Worm (Caenorhabditis elegans) whole organism, L4 larva: ENCODE data around the gene K04C1.3.

Experiments
- T26A8.4 ChIP-seq: fragments of 200-800 bp; sonication (Bioruptor generic); IDR thresholded peaks from 2 replicates; pipeline ENCODE4 v1.3.6; 2022; ENCODE audit warnings: missing genetic modification characterization, missing compliant biosample characterization
- ZK546.5 ChIP-seq, 2 experiments: sonication (generic microtip); optimal IDR thresholded peaks; 2 replicates each; lab custom pipeline; 2017; ENCODE audit warnings: missing biosample characterization in 2 of 2, missing genetic modification characterization in 2 of 2
- attf-4 ChIP-seq: sonication (generic microtip); optimal IDR thresholded peaks from 3 replicates; lab custom pipeline; 2017; ENCODE audit warnings: missing biosample characterization, missing genetic modification characterization
- ctbp-1 ChIP-seq: fragments of 200-800 bp; sonication (Bioruptor generic); IDR thresholded peaks from 2 replicates; pipeline ENCODE4 v1.3.6; 2022; ENCODE audit warnings: missing genetic modification reagents, missing genetic modification characterization, missing compliant biosample characterization
- daf-8 ChIP-seq: fragments of 200-800 bp; sonication (Bioruptor generic); IDR thresholded peaks from 2 replicates; pipeline ENCODE4 v1.3.6; 2022; ENCODE audit warnings: missing genetic modification characterization, missing compliant biosample characterization
- dmd-6 ChIP-seq: fragments of 200-800 bp; sonication (Bioruptor generic); IDR thresholded peaks from 2 replicates; pipeline ENCODE4 v1.3.6; 2022; ENCODE audit warnings: missing genetic modification reagents, missing genetic modification characterization, missing compliant biosample characterization
- lin-39 ChIP-seq: fragments of 150-350 bp; optimal IDR thresholded peaks from 2 replicates; lab custom pipeline; 2014; ENCODE audit warnings: missing biosample characterization, missing genetic modification reagents, missing genetic modification characterization
- lsy-2 ChIP-seq, 2 experiments: fragments of 150-350 bp in 1 of 2; sonication (generic microtip) in 1 of 2; optimal IDR thresholded peaks; 2 replicates each; lab custom pipeline; 2014 to 2017; ENCODE audit warnings: missing biosample characterization in 2 of 2, missing genetic modification characterization in 2 of 2
- mep-1 ChIP-seq: fragments of 150-350 bp; sonication (generic microtip); optimal IDR thresholded peaks from 3 replicates; lab custom pipeline; 2014; ENCODE audit warnings: missing biosample characterization, missing genetic modification characterization
- mxl-2 ChIP-seq: fragments of 200-800 bp; sonication (Bioruptor generic); conservative IDR thresholded peaks from 2 replicates; pipeline ENCODE4 v1.3.6; 2022; ENCODE audit warnings: missing genetic modification reagents, missing genetic modification characterization, missing compliant biosample characterization
- nhr-237 ChIP-seq: sonication (generic microtip); optimal IDR thresholded peaks from 2 replicates; lab custom pipeline; 2017; ENCODE audit warnings: missing biosample characterization, missing genetic modification characterization
- nhr-25 ChIP-seq: sonication (generic microtip); optimal IDR thresholded peaks from 2 replicates; lab custom pipeline; 2017; ENCODE audit warnings: missing genetic modification characterization, mild to moderate bottlenecking, missing compliant biosample characterization, antibody characterized with exemption, moderate library complexity, borderline replicate concordance; ENCODE audit not compliant: insufficient read depth
- saeg-2 ChIP-seq: fragments of 200-800 bp; sonication (Bioruptor generic); IDR thresholded peaks from 2 replicates; pipeline ENCODE4 v1.3.6; 2022; ENCODE audit warnings: missing genetic modification reagents, missing genetic modification characterization, missing compliant biosample characterization
- unc-130 ChIP-seq: sonication (generic microtip); optimal IDR thresholded peaks from 2 replicates; lab custom pipeline; 2016; ENCODE audit warnings: missing genetic modification reagents, missing genetic modification characterization, missing compliant biosample characterization

DNA sequence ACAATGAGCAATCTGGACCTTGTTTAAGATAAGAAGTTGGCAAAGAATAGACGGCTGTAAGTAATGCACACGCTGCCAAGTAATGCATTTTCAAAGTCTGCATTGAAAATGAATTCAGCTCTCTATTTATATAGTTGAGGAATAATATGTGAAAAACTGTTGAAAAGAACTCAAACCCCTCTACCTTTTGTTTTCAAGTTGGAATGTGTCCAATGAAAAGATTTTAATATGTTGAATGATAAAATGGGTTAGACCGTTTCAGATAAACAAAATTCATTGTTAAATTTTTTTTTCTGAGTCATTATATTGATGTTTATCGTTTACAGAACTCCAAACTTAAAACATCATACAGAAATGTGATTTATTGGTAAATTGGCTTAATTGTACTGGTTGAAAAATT lies 20.3 kb upstream of the K04C1.3 start, which contains the start of gene E02H4.8:
- TF ChIP-seq nhr-237 (no peak), lsy-2 (tag; optimal IDR thresholded peaks at IDR 0.05; lab: Kevin White, UChicago) (no peak), mep-1 (no peak), T26A8.4 (GFP tag; lab: Robert Waterston, UW) (no peak), ctbp-1 (no peak), ZK546.5 (tag; optimal IDR thresholded peaks at IDR 0.05; lab: Kevin White, UChicago) (no peak), dmd-6 (no peak), lin-39 (tag; lab: Kevin White, UChicago) (no peak), attf-4 (tag; lab: Kevin White, UChicago) (no peak), saeg-2 (GFP tag; lab: Robert Waterston, UW) (no peak), mxl-2 (GFP tag; lab: Robert Waterston, UW) (no peak), daf-8 (GFP tag; lab: Robert Waterston, UW) (no peak), unc-130 (GFP tag; lab: Kevin White, UChicago) (no peak), nhr-25 (no peak)
